Worm (Caenorhabditis elegans): Measurements from ENCODE around the gene paa-1.

paa-1 gene

DNA sequence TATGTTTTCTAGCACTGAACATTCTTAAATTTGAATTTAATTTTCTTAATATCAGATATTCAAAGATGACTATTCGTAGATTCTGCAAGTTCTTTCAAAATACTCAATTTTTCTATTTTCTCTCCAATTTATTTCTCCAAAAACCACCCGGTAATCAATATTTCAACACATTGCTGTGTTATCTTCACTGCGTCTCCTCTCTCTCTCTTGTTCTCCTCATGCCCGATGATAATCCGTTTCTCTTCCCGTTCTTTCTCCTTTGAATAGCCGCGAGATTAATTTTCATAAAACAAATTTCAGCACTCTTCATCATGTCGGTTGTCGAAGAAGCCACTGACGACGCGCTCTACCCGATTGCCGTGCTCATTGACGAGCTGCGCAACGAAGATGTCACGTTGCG lies at the start of gene paa-1:
Gene paa-1 (plus strand): TSS at position 301 of the 400 bp plus-strand sequence.
- TF ChIP-seq lsy-2 (tag; optimal IDR thresholded peaks at IDR 0.05) (no peak), nhr-111 (GFP tag; optimal IDR thresholded peaks at IDR 0.05) (no peak)

DNA sequence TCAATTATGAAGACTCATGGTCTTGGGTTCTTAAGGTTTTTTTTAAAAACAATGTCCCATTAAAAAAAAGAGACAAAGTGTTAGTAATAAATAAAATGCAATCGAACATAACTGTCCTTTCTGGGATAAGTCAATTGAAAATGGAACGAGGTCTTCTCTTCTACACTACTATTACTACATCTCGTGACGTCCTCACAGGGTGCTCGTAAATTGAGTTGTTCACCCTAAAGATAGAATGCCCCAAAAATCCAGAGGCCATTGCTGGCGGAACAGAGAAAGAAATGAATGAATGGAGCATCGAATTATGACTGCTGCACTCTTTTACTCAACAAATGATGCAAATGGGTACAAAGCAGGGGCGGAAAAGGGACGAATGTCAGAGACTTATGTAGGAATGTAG lies 48.1 kb upstream of the paa-1 start:
- TF ChIP-seq Y75B8A.6 (GFP tag; IDR thresholded peaks at IDR 0.05) (no peak), nhr-6 (tag; optimal IDR thresholded peaks at IDR 0.05) (no peak), tra-1 (GFP tag; IDR thresholded peaks at IDR 0.05) (no peak), fkh-10 (GFP tag; optimal IDR thresholded peaks at IDR 0.05) (no peak), aly-2 (tag; optimal IDR thresholded peaks at IDR 0.05) (no peak), lsy-2 (tag; optimal IDR thresholded peaks at IDR 0.05) (no peak), ceh-62 (tag; optimal IDR thresholded peaks at IDR 0.05) (no peak), hlh-11 (tag; optimal IDR thresholded peaks at IDR 0.05) (no peak), lim-7 (GFP tag; IDR thresholded peaks at IDR 0.05) (no peak), mdl-1 (tag; optimal IDR thresholded peaks at IDR 0.05) (no peak), ceh-20 (GFP tag; IDR thresholded peaks at IDR 0.05) (no peak), ces-1 (GFP tag; optimal IDR thresholded peaks at IDR 0.05) (no peak), nhr-11 (tag; optimal IDR thresholded peaks at IDR 0.05) (no peak), rbr-2 (tag; optimal IDR thresholded peaks at IDR 0.05) (no peak)

DNA sequence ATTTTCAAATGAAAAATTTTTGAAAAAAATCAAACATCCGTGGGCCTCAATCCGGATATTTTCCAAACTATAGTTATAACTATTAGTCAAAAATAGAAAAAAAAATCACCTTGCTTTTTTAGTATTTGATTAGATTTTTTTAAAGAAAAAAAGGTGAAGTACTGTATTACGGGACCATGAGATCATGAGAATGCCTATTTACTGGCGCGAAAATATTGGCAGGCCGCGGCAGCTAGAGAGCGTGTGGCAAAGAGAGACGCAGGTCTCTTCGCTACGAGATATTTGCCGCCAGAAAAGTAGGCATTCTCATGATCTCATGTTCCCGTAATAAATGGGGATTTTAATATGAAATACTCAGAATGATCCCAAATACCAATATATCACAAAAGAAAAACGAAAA lies 45.5 kb upstream of the paa-1 start:
- no peak for TF ChIP-seq php-3 (GFP tag; IDR thresholded peaks at IDR 0.05)
- TF ChIP-seq unc-62 (GFP tag; optimal IDR thresholded peaks at IDR 0.05 in 1 of 2): peak in 1 of 2 experiments; percentile 85
- TF ChIP-seq unc-62 (tag; optimal IDR thresholded peaks at IDR 0.05): no peak
- no peak for TF ChIP-seq T20F7.1 (GFP tag; optimal IDR thresholded peaks at IDR 0.05)

DNA sequence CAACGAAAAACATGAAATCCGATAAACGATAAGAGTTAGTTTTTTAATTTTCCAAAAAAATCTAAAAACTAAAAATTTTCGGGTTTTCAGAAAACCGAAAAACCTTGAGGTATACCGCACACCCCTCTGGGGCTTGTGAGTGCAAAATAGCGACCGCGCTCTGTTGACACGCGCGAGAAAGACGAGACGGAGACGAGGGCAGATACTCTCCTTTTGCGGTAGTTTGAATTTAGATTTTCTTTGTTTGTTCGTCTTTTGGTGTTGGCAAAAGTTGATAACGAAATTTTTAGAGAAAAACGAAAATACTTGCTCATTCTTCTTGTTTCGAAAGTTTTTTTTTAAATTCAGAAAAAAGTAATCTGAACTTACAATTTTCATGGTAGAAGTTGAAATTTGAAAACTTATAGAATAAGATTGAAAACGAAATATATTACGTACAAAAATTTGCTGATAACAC lies 44.9 kb upstream of the paa-1 start, which contains the start of the genes W03A5.2 and Y32H12A.8:
Gene W03A5.2 (plus strand): TSS at position 407 of the 457 bp plus-strand sequence.
Gene Y32H12A.8 (minus strand): TSS at position 410 of the 457 bp plus-strand sequence.
- no peak for TF ChIP-seq lin-15B (tag; optimal IDR thresholded peaks at IDR 0.05)
- TF ChIP-seq mdl-1 (tag; optimal IDR thresholded peaks at IDR 0.05): no peak
- TF ChIP-seq ceh-32 (tag; optimal IDR thresholded peaks at IDR 0.05; ENCODE audit: poor library complexity): no peak
- TF ChIP-seq Y75B8A.6 (GFP tag; IDR thresholded peaks at IDR 0.05): no peak
- peak; percentile 75 for TF ChIP-seq dpl-1 (GFP tag; optimal IDR thresholded peaks at IDR 0.05)
- TF ChIP-seq lin-38 (GFP tag; IDR thresholded peaks at IDR 0.05): peak; percentile 75
- peak; percentile 16 for TF ChIP-seq pqm-1 (tag; optimal IDR thresholded peaks at IDR 0.05)
- no peak for TF ChIP-seq F10B5.3 (tag; optimal IDR thresholded peaks at IDR 0.05)
- TF ChIP-seq daf-16 (GFP tag; optimal IDR thresholded peaks at IDR 0.05): no peak
- peak; percentile 35 for TF ChIP-seq daf-16 (tag; optimal IDR thresholded peaks at IDR 0.05)
- TF ChIP-seq nhr-6 (tag; optimal IDR thresholded peaks at IDR 0.05): peak; percentile 55
- peak; percentile 11 for TF ChIP-seq dve-1 (tag; optimal IDR thresholded peaks at IDR 0.05; ENCODE audit: insufficient read depth)
- TF ChIP-seq lsy-2 (tag; optimal IDR thresholded peaks at IDR 0.05): peak in 1 of 2 experiments; percentile 57
- TF ChIP-seq aha-1 (tag): peak; percentile 42
- peak; percentile 56 for TF ChIP-seq hlh-30 (tag; optimal IDR thresholded peaks at IDR 0.05; ENCODE audit: insufficient read depth)

DNA sequence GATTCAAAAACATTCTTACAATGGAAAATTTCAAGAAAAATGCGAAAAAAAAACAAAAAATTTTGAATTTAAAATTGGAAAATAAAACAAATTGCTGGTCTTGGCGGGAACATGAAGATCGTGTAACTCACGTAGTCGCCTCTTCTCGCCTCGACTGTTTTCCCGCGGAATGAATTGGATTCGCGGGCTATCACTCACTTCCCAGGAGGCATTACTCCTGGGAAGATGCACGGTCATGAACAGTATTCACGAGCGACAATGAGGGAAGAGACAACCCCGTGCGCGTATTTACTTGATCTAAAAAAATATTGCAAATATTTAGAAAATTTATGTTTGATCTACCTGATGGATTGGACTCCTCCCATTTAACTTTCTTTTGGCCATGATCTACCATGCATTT lies 44.2 kb upstream of the paa-1 start:
- TF ChIP-seq aha-1 (tag) (peak; percentile 28), T26A8.4 (GFP tag; IDR thresholded peaks at IDR 0.05) (no peak), ces-1 (GFP tag; optimal IDR thresholded peaks at IDR 0.05) (no peak), lin-39 (tag; optimal IDR thresholded peaks at IDR 0.05) (no peak), zfp-2 (tag; optimal IDR thresholded peaks at IDR 0.05) (no peak), nhr-76 (tag; optimal IDR thresholded peaks at IDR 0.05) (no peak)
